Fruit fly (Drosophila melanogaster) whole organism, embryonic: ENCODE results near the gene Cat.

Experiments
- CG11695 ChIP-seq: fragments of 200-800 bp; sonication (Bioruptor generic); IDR thresholded peaks from 3 replicates; pipeline ENCODE4 v1.3.6; 2022; ENCODE audit warnings: missing biosample characterization, missing genetic modification characterization
- CG12942 ChIP-seq: fragments of 200-800 bp; sonication (Bioruptor generic); optimal IDR thresholded peaks from 3 replicates; lab custom pipeline; 2016; ENCODE audit warnings: missing biosample characterization, missing genetic modification characterization
- CG13624 ChIP-seq: fragments of 200-800 bp; sonication (Bioruptor generic); optimal IDR thresholded peaks from 2 replicates; lab custom pipeline; 2016; ENCODE audit warnings: missing biosample characterization, missing genetic modification characterization
- CG13894 ChIP-seq: fragments of 200-800 bp; sonication (Bioruptor generic); optimal IDR thresholded peaks from 3 replicates; lab custom pipeline; 2018; ENCODE audit warnings: missing biosample characterization, mild to moderate bottlenecking, missing genetic modification characterization, moderate library complexity
- CG14710 ChIP-seq: fragments of 200-800 bp; sonication (Bioruptor generic); optimal IDR thresholded peaks from 3 replicates; lab custom pipeline; 2019; ENCODE audit warnings: missing biosample characterization, mild to moderate bottlenecking, missing genetic modification characterization, moderate library complexity
- CG14860 ChIP-seq: fragments of 200-800 bp; sonication (Bioruptor generic); IDR thresholded peaks from 3 replicates; pipeline ENCODE4 v1.3.6; 2022; ENCODE audit warnings: missing biosample characterization, missing genetic modification characterization; ENCODE audit not compliant: partially characterized antibody
- CG17359 ChIP-seq: fragments of 200-800 bp; sonication (Bioruptor generic); optimal IDR thresholded peaks from 3 replicates; lab custom pipeline; 2018; ENCODE audit warnings: missing biosample characterization, mild to moderate bottlenecking, missing genetic modification characterization, moderate library complexity
- CG18011 ChIP-seq: fragments of 200-800 bp; sonication (Bioruptor generic); optimal IDR thresholded peaks from 2 replicates; lab custom pipeline; 2017; ENCODE audit warnings: missing biosample characterization, missing genetic modification characterization, mild to moderate bottlenecking, moderate library complexity, missing genotype
- CG18619 ChIP-seq: fragments of 200-800 bp; sonication (Bioruptor generic); optimal IDR thresholded peaks from 3 replicates; lab custom pipeline; 2017; ENCODE audit warnings: missing biosample characterization, mild to moderate bottlenecking, missing genetic modification characterization
- CG18764 ChIP-seq: fragments of 200-800 bp; sonication (Bioruptor generic); optimal IDR thresholded peaks from 3 replicates; lab custom pipeline; 2016; ENCODE audit warnings: missing biosample characterization, missing genetic modification characterization
- CG3838 ChIP-seq: fragments of 200-800 bp; sonication (Bioruptor generic); optimal IDR thresholded peaks from 3 replicates; lab custom pipeline; 2016; ENCODE audit warnings: missing biosample characterization, missing genetic modification characterization
- CG4328 ChIP-seq: fragments of 200-800 bp; sonication (Bioruptor generic); optimal IDR thresholded peaks from 3 replicates; lab custom pipeline; 2017; ENCODE audit warnings: missing biosample characterization, missing genetic modification reagents, missing genetic modification characterization
- CG4360 ChIP-seq: fragments of 200-800 bp; sonication (Bioruptor generic); IDR thresholded peaks from 2 replicates; pipeline ENCODE4 v1.3.6; 2022; ENCODE audit warnings: missing biosample characterization, missing genetic modification characterization
- CG4730 ChIP-seq: fragments of 200-800 bp; sonication (Bioruptor generic); IDR thresholded peaks from 2 replicates; pipeline ENCODE4 v1.3.6; 2022; ENCODE audit warnings: missing biosample characterization, missing genetic modification characterization
- CG6272 ChIP-seq: fragments of 200-800 bp; sonication (Bioruptor generic); IDR thresholded peaks from 2 replicates; pipeline ENCODE4 v1.3.6; 2022; ENCODE audit warnings: missing biosample characterization, missing genetic modification characterization
- CG7372 ChIP-seq: fragments of 200-800 bp; sonication (Bioruptor generic); IDR thresholded peaks from 2 replicates; pipeline ENCODE4 v1.3.6; 2022; ENCODE audit warnings: missing biosample characterization, missing genetic modification characterization
- CG7928 ChIP-seq: fragments of 200-800 bp; sonication (Bioruptor generic); optimal IDR thresholded peaks from 2 replicates; lab custom pipeline; 2017; ENCODE audit warnings: missing biosample characterization, mild to moderate bottlenecking, missing genetic modification characterization
- CG8290 ChIP-seq, 3 experiments: fragments of 200-800 bp; sonication (Bioruptor generic); optimal IDR thresholded peaks; 2 replicates each; lab custom pipeline; 2016 to 2019; ENCODE audit warnings: missing biosample characterization in 3 of 3, missing genetic modification characterization in 3 of 3, mild to moderate bottlenecking in 2 of 3, moderate library complexity in 1 of 3
- CG8924 ChIP-seq: fragments of 200-800 bp; optimal IDR thresholded peaks from 3 replicates; lab custom pipeline; 2019; ENCODE audit warnings: missing biosample characterization, mild to moderate bottlenecking, missing genetic modification characterization, moderate library complexity
- CG9609 ChIP-seq: fragments of 200-800 bp; sonication (Bioruptor generic); optimal IDR thresholded peaks from 3 replicates; lab custom pipeline; 2016; ENCODE audit warnings: missing biosample characterization, missing genetic modification characterization
- CrebB ChIP-seq: fragments of 200-800 bp; sonication (Bioruptor generic); optimal IDR thresholded peaks from 3 replicates; lab custom pipeline; 2018; ENCODE audit warnings: missing biosample characterization, mild to moderate bottlenecking, missing genetic modification characterization
- Fer1 ChIP-seq: fragments of 200-800 bp; sonication (Bioruptor generic); optimal IDR thresholded peaks from 2 replicates; lab custom pipeline; 2017; ENCODE audit warnings: missing biosample characterization, mild to moderate bottlenecking, missing genetic modification characterization
- Fer2 ChIP-seq: fragments of 200-800 bp; sonication (Bioruptor generic); optimal IDR thresholded peaks from 2 replicates; lab custom pipeline; 2018; ENCODE audit warnings: missing biosample characterization, mild to moderate bottlenecking, missing genetic modification characterization, moderate library complexity
- Gsc ChIP-seq: fragments of 200-800 bp; sonication (Bioruptor generic); IDR thresholded peaks from 2 replicates; pipeline ENCODE4 v1.3.6; 2022; ENCODE audit warnings: missing biosample characterization, missing genetic modification characterization
- HmgD ChIP-seq: fragments of 200-800 bp; sonication (Bioruptor generic); optimal IDR thresholded peaks from 3 replicates; lab custom pipeline; 2016; ENCODE audit warnings: missing biosample characterization, missing genetic modification characterization
- Hsf ChIP-seq: fragments of 200-800 bp; sonication (Bioruptor generic); optimal IDR thresholded peaks from 3 replicates; lab custom pipeline; 2016; ENCODE audit warnings: missing biosample characterization, missing genetic modification characterization
- Lhr ChIP-seq: fragments of 200-800 bp; sonication (Bioruptor generic); optimal IDR thresholded peaks from 3 replicates; lab custom pipeline; 2017; ENCODE audit warnings: mild to moderate bottlenecking, missing biosample characterization, missing genetic modification reagents, missing genetic modification characterization
- Neu2 ChIP-seq: fragments of 200-800 bp; sonication (Bioruptor generic); optimal IDR thresholded peaks from 3 replicates; lab custom pipeline; 2016; ENCODE audit warnings: missing biosample characterization, missing genetic modification characterization, borderline replicate concordance
- Usf ChIP-seq: fragments of 200-800 bp; sonication (Bioruptor generic); optimal IDR thresholded peaks from 2 replicates; lab custom pipeline; 2017; ENCODE audit warnings: missing genotype, missing biosample characterization, missing genetic modification characterization
- Xrp1 ChIP-seq: fragments of 200-800 bp; sonication (Bioruptor generic); IDR thresholded peaks from 2 replicates; pipeline ENCODE4 v1.3.6; 2022; ENCODE audit warnings: missing biosample characterization, missing genetic modification characterization
- cato ChIP-seq: fragments of 200-800 bp; sonication (Bioruptor generic); optimal IDR thresholded peaks from 2 replicates; lab custom pipeline; 2016; ENCODE audit warnings: missing biosample characterization, missing genetic modification characterization, borderline replicate concordance
- cg ChIP-seq: fragments of 200-800 bp; sonication (Bioruptor generic); optimal IDR thresholded peaks from 3 replicates; lab custom pipeline; 2019; ENCODE audit warnings: missing biosample characterization, mild to moderate bottlenecking, missing genetic modification characterization, moderate library complexity
- disco-r ChIP-seq: fragments of 200-800 bp; sonication (Bioruptor generic); optimal IDR thresholded peaks from 2 replicates; lab custom pipeline; 2016; ENCODE audit warnings: missing biosample characterization, missing genetic modification characterization
- dm ChIP-seq: fragments of 200-800 bp; sonication (Bioruptor generic); optimal IDR thresholded peaks from 3 replicates; lab custom pipeline; 2016; ENCODE audit warnings: missing biosample characterization, missing genetic modification characterization
- gcm ChIP-seq: fragments of 200-800 bp; sonication (Bioruptor generic); optimal IDR thresholded peaks from 2 replicates; lab custom pipeline; 2019; ENCODE audit warnings: missing biosample characterization, mild to moderate bottlenecking, missing genetic modification characterization, moderate library complexity
- gfzf ChIP-seq: fragments of 200-800 bp; sonication (Bioruptor generic); optimal IDR thresholded peaks from 2 replicates; lab custom pipeline; 2016; ENCODE audit warnings: missing biosample characterization, mild to moderate bottlenecking, missing genetic modification characterization, moderate library complexity
- grn ChIP-seq: fragments of 200-800 bp; sonication (Bioruptor generic); optimal IDR thresholded peaks from 3 replicates; lab custom pipeline; 2017; ENCODE audit warnings: missing biosample characterization, missing genetic modification characterization
- gro ChIP-seq: fragments of 200-800 bp; sonication (Bioruptor generic); optimal IDR thresholded peaks from 2 replicates; lab custom pipeline; 2016; ENCODE audit warnings: missing biosample characterization, missing genetic modification characterization
- gsb-n ChIP-seq: fragments of 200-800 bp; sonication (Bioruptor generic); optimal IDR thresholded peaks from 3 replicates; lab custom pipeline; 2018; ENCODE audit warnings: missing biosample characterization, mild to moderate bottlenecking, missing genetic modification characterization
- ken ChIP-seq: fragments of 200-800 bp; sonication (Bioruptor generic); IDR thresholded peaks from 3 replicates; pipeline ENCODE4 v1.3.6; 2022; ENCODE audit warnings: missing biosample characterization, missing genetic modification characterization
- lilli ChIP-seq: fragments of 200-800 bp; sonication (Bioruptor generic); optimal IDR thresholded peaks from 3 replicates; lab custom pipeline; 2016; ENCODE audit warnings: missing biosample characterization, missing genetic modification characterization
- luna ChIP-seq: fragments of 200-800 bp; sonication (Bioruptor generic); optimal IDR thresholded peaks from 2 replicates; lab custom pipeline; 2016; ENCODE audit warnings: missing biosample characterization, missing genetic modification characterization
- p53 ChIP-seq: fragments of 200-800 bp; sonication (Bioruptor generic); optimal IDR thresholded peaks from 2 replicates; lab custom pipeline; 2016; ENCODE audit warnings: missing biosample characterization, missing genetic modification characterization
- pita ChIP-seq: fragments of 200-800 bp; sonication (Bioruptor generic); optimal IDR thresholded peaks from 2 replicates; lab custom pipeline; 2017; ENCODE audit warnings: missing biosample characterization, mild to moderate bottlenecking, missing genetic modification characterization
- rib ChIP-seq: fragments of 200-800 bp; sonication (Bioruptor generic); IDR thresholded peaks from 2 replicates; pipeline ENCODE4 v1.3.6; 2022; ENCODE audit warnings: missing biosample characterization, missing genetic modification characterization
- slou ChIP-seq: fragments of 200-800 bp; sonication (Bioruptor generic); optimal IDR thresholded peaks from 3 replicates; lab custom pipeline; 2016; ENCODE audit warnings: missing biosample characterization, missing genetic modification characterization
- tin ChIP-seq: fragments of 200-800 bp; sonication (Bioruptor generic); optimal IDR thresholded peaks from 3 replicates; lab custom pipeline; 2016; ENCODE audit warnings: missing biosample characterization, missing genetic modification characterization
- trh ChIP-seq: fragments of 200-800 bp; sonication (Bioruptor generic); optimal IDR thresholded peaks from 2 replicates; lab custom pipeline; 2016; ENCODE audit warnings: missing biosample characterization, missing genetic modification characterization
- tx ChIP-seq: fragments of 200-800 bp; sonication (Bioruptor generic); optimal IDR thresholded peaks from 2 replicates; lab custom pipeline; 2016; ENCODE audit warnings: missing biosample characterization, missing genetic modification characterization
- zen ChIP-seq: fragments of 200-800 bp; sonication (Bioruptor generic); optimal IDR thresholded peaks from 3 replicates; lab custom pipeline; 2018; ENCODE audit warnings: missing biosample characterization, mild to moderate bottlenecking, missing genetic modification characterization, moderate library complexity

Gene Cat

dm6 chr3L:18848436-18848835, 26.0 kb downstream of the Cat start (continued):
- TF ChIP-seq ken: no peak; the same call in 2 of the 3 replicates
- no peak; the same call in 1 of the 2 replicates for TF ChIP-seq CG4730 (GFP tag; lab: Robert Waterston, UW)
- TF ChIP-seq Neu2 (GFP tag; lab: Kevin White, UChicago): no peak
- peak; percentile 58 for TF ChIP-seq tin (GFP tag; lab: Kevin White, UChicago)
- no peak for TF ChIP-seq Gsc (GFP tag; lab: Robert Waterston, UW)
- TF ChIP-seq cg (GFP tag; lab: Kevin White, UChicago): no peak
- TF ChIP-seq CG18619 (GFP tag; lab: Kevin White, UChicago): peak; percentile 59
- TF ChIP-seq Usf (GFP tag; lab: Kevin White, UChicago): no peak
- TF ChIP-seq rib: peak; percentile 28; the same call in 1 of the 2 replicates
- TF ChIP-seq tx: peak; percentile 50
- peak; percentile 80 for TF ChIP-seq Lhr (GFP tag; lab: Kevin White, UChicago)
- TF ChIP-seq Fer1 (GFP tag; lab: Kevin White, UChicago): peak; percentile 88
- peak; percentile 7 for TF ChIP-seq gfzf (GFP tag; lab: Kevin White, UChicago)
- TF ChIP-seq CG8924 (tag; lab: Kevin White, UChicago): peak; percentile 27
- no peak for TF ChIP-seq CG6272 (GFP tag; lab: Robert Waterston, UW)
- peak; percentile 79 for TF ChIP-seq CG13624 (GFP tag; lab: Kevin White, UChicago)
- 0 out of 2 replicates have a peak, but pooled peaks have one; percentile 23 for TF ChIP-seq CG4360 (GFP tag; lab: Robert Waterston, UW)
- TF ChIP-seq CG3838 (GFP tag; lab: Kevin White, UChicago): peak; percentile 10
- TF ChIP-seq CG14710 (tag; lab: Kevin White, UChicago): peak; percentile 59
- peak; percentile 45 for TF ChIP-seq CG12942
- TF ChIP-seq Fer2 (tag; lab: Kevin White, UChicago): peak; percentile 43
- TF ChIP-seq trh (GFP tag; lab: Kevin White, UChicago): peak; percentile 1
- TF ChIP-seq lilli: peak; percentile 72
- no peak for TF ChIP-seq CG14860 (GFP tag; lab: Robert Waterston, UW)
- peak; percentile 5 for TF ChIP-seq gsb-n (tag; lab: Kevin White, UChicago)
- TF ChIP-seq gcm (GFP tag; lab: Kevin White, UChicago): peak; percentile 18
- peak; percentile 85 for TF ChIP-seq Xrp1
- TF ChIP-seq HmgD: peak; percentile 65
- peak; percentile 5 for TF ChIP-seq CG7928 (GFP tag; lab: Kevin White, UChicago)
- TF ChIP-seq zen (tag; lab: Kevin White, UChicago): peak; percentile 81
- peak; percentile 56; the same call in 1 of the 2 replicates for TF ChIP-seq CG7372
- TF ChIP-seq p53: peak; percentile 48
- peak; percentile 15 for TF ChIP-seq CG18011 (GFP tag; lab: Kevin White, UChicago)
- peak; percentile 85 for TF ChIP-seq pita
- TF ChIP-seq CG4328: peak; percentile 20
- TF ChIP-seq Hsf (GFP tag; lab: Kevin White, UChicago): peak; percentile 80
- peak; percentile 40 for TF ChIP-seq grn (GFP tag; lab: Kevin White, UChicago)
- no peak for TF ChIP-seq CG11695 (GFP tag; lab: Robert Waterston, UW)
- TF ChIP-seq slou (GFP tag; lab: Kevin White, UChicago): peak; percentile 34
- TF ChIP-seq CG9609: peak; percentile 61
- TF ChIP-seq CrebB (tag; lab: Kevin White, UChicago): peak; percentile 36
- peak; percentile 74 for TF ChIP-seq CG17359 (tag; lab: Kevin White, UChicago)
- TF ChIP-seq CG13894 (tag; lab: Kevin White, UChicago): peak; percentile 17
- peak; percentile 48 for TF ChIP-seq CG18764 (GFP tag; lab: Kevin White, UChicago)
- peak; percentile 5 for TF ChIP-seq cato
- TF ChIP-seq dm (GFP tag; lab: Kevin White, UChicago): peak; percentile 77
- peak; percentile 67 for TF ChIP-seq disco-r (GFP tag; lab: Kevin White, UChicago)
- peak; percentile 78 for TF ChIP-seq CG8290 (GFP tag; optimal IDR thresholded peaks at IDR 0.05; lab: Kevin White, UChicago)
- peak; percentile 20 to 71 for TF ChIP-seq CG8290 (tag; optimal IDR thresholded peaks at IDR 0.05; lab: Kevin White, UChicago)
- TF ChIP-seq gro: peak; percentile 65
- peak; percentile 12 for TF ChIP-seq luna
